Worm (Caenorhabditis elegans) whole organism, L1 larva: Measurements from ENCODE around the gene E02H9.3.
"Not testable (repeated sequence)": the region's sequence is repeated elsewhere in the genome, so short reads cannot be mapped to it uniquely, and the experiment has no call there.

Experiments used
- aly-2 ChIP-seq: fragments of 150-350 bp; optimal IDR thresholded peaks from 2 replicates; lab custom pipeline; 2014; ENCODE audit warnings: missing biosample characterization, missing genetic modification characterization
- ama-1 ChIP-seq: fragments of 150-350 bp; optimal IDR thresholded peaks from 2 replicates; lab custom pipeline; 2014
- ceh-63 ChIP-seq: fragments of 200-800 bp; sonication (Bioruptor generic); optimal IDR thresholded peaks from 2 replicates; lab custom pipeline; 2018; ENCODE audit warnings: mild to moderate bottlenecking, missing genetic modification characterization, missing compliant biosample characterization
- dpl-1 ChIP-seq, 3 experiments: fragments of 150-350 bp in 2 of 3; sonication (generic microtip) in 1 of 3; optimal IDR thresholded peaks; 2 replicates each; lab custom pipeline; 2014 to 2017; ENCODE audit warnings: missing biosample characterization in 3 of 3, missing genetic modification characterization in 3 of 3, missing genetic modification reagents in 3 of 3
- fkh-10 ChIP-seq: sonication (generic microtip); optimal IDR thresholded peaks from 2 replicates; lab custom pipeline; 2017; ENCODE audit warnings: missing biosample characterization, missing genetic modification reagents, missing genetic modification characterization
- fkh-8 ChIP-seq: sonication (generic microtip); optimal IDR thresholded peaks from 2 replicates; lab custom pipeline; 2016; ENCODE audit warnings: mild to moderate bottlenecking, missing genetic modification characterization, missing compliant biosample characterization
- lin-14 ChIP-seq: fragments of 200-800 bp; sonication (Bioruptor generic); optimal IDR thresholded peaks from 2 replicates; lab custom pipeline; 2018; ENCODE audit warnings: mild to moderate bottlenecking, missing genetic modification characterization, moderate library complexity, missing compliant biosample characterization
- lsy-2 ChIP-seq, 2 experiments: fragments of 150-350 bp; optimal IDR thresholded peaks; 2 replicates each; lab custom pipeline; 2014; ENCODE audit warnings: missing biosample characterization in 2 of 2, missing genetic modification characterization in 2 of 2
- nhr-11 ChIP-seq: fragments of 150-350 bp; optimal IDR thresholded peaks from 2 replicates; lab custom pipeline; 2014; ENCODE audit warnings: missing biosample characterization, missing genetic modification characterization
- nhr-237 ChIP-seq: fragments of 150-350 bp; optimal IDR thresholded peaks from 2 replicates; lab custom pipeline; 2014; ENCODE audit warnings: missing biosample characterization, missing genetic modification characterization
- nhr-90 ChIP-seq: sonication (generic microtip); optimal IDR thresholded peaks from 2 replicates; lab custom pipeline; 2016; ENCODE audit warnings: mild to moderate bottlenecking, missing genetic modification characterization, missing compliant biosample characterization; ENCODE audit not compliant: poor library complexity
- rnt-1 ChIP-seq: sonication (generic microtip); optimal IDR thresholded peaks from 2 replicates; lab custom pipeline; 2016; ENCODE audit warnings: mild to moderate bottlenecking, missing genetic modification characterization, moderate library complexity, missing compliant biosample characterization
- snpc-4 ChIP-seq: fragments of 150-350 bp; optimal IDR thresholded peaks from 2 replicates; lab custom pipeline; 2014; ENCODE audit warnings: missing biosample characterization, missing genetic modification characterization

ce11 chrIII:2458742-2459141 is at the start of gene E02H9.3:
- not testable (repeated sequence) for TF ChIP-seq snpc-4 (tag; lab: Kevin White, UChicago); nhr-11 (tag; lab: Kevin White, UChicago); fkh-8; dpl-1 (GFP tag; optimal IDR thresholded peaks at IDR 0.05; lab: Kevin White, UChicago); ama-1; fkh-10 (GFP tag; lab: Kevin White, UChicago); nhr-237 (tag; lab: Kevin White, UChicago); aly-2 (tag; lab: Kevin White, UChicago); ceh-63 (GFP tag; lab: Kevin White, UChicago); nhr-90 (tag; lab: Kevin White, UChicago); lsy-2 (tag; optimal IDR thresholded peaks at IDR 0.05; lab: Kevin White, UChicago); rnt-1 (tag; lab: Kevin White, UChicago); lin-14
